Worm (Caenorhabditis elegans): ENCODE results near the gene Y62H9A.14.

The Y62H9A.14 gene

DNA sequence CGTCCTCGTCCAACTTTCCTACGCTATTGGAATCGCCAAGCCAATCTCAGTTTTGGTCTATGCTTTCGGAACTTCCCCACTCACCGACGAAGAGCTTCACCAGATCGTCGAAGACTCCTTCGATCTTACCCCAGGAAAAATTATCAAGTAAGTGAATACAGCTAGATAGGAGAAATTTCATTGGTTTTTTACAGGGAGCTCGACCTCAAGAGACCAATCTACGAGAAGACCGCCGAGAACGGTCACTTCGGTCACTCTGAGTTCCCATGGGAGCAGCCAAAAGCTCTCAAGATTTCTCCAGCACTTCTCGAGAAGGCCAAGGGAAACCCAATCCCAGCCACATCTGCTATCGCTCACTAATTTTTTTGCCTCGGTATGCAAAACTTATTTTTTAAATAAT lies 46.0 kb downstream of the Y62H9A.14 start (continued):
- no peak for TF ChIP-seq madf-10 (tag; optimal IDR thresholded peaks at IDR 0.05)
- TF ChIP-seq unc-130 (GFP tag; optimal IDR thresholded peaks at IDR 0.05) = no peak
- no peak for TF ChIP-seq mel-28 (tag; optimal IDR thresholded peaks at IDR 0.05; ENCODE audit: borderline replicate concordance)

DNA sequence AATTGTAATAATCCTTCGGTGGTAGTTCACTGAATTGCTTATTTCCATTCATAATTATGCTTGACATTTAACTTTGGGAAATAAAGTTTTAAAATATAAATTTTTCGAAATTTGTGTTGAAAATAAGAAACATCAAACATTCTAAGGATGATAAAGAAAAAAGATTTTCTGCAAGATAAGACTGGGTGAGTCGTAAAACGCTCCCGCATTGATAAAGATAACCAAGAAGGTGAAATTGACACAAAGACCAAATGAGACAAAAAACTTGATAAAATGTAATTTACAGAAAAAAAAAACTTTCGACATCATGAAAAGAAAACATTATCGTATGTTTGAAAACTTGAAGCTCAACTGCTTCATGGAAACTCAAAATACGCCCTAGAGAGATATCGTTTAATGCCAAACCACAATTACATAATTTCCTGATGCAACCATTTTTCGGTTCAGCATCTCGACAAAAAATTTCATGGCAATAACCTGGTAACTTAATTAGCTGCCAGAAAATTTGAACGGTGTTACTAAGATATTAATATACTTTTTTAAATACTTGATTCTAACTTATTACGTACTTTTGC lies 47.1 kb downstream of the Y62H9A.14 start:
- TF ChIP-seq C06A6.2 (GFP tag; conservative IDR thresholded peaks at IDR 0.05) (no peak; the same call in 1 of the 2 replicates), ama-1 (optimal IDR thresholded peaks at IDR 0.05) (no peak), ama-1 (GFP tag; optimal IDR thresholded peaks at IDR 0.05) (no peak), egl-18 (GFP tag; IDR thresholded peaks at IDR 0.05) (no peak), Y53G8AR.9 (GFP tag; conservative IDR thresholded peaks at IDR 0.05) (peak; percentile 52; the same call in 1 of the 2 replicates), ztf-26 (tag; optimal IDR thresholded peaks at IDR 0.05) (peak; percentile 46), K11D2.4 (GFP tag; IDR thresholded peaks at IDR 0.05) (0 out of 2 replicates have a peak, but pooled peaks have one; percentile 24), tbp1 (GFP tag; optimal IDR thresholded peaks at IDR 0.05) (no peak), repo-1 (tag; optimal IDR thresholded peaks at IDR 0.05) (peak; percentile 2), nhr-80 (tag; optimal IDR thresholded peaks at IDR 0.05) (peak; percentile 59), ceh-100 (GFP tag; IDR thresholded peaks at IDR 0.05) (peak; percentile 12; the same call in 1 of the 2 replicates), nfya-2 (GFP tag; IDR thresholded peaks at IDR 0.05) (no peak), snpc-3.4 (tag; optimal IDR thresholded peaks at IDR 0.05) (no peak), rcor-1 (GFP tag; IDR thresholded peaks at IDR 0.05) (peak; percentile 7; the same call in 1 of the 2 replicates), ceh-91 (GFP tag; IDR thresholded peaks at IDR 0.05) (no peak), hlh-26 (GFP tag; conservative IDR thresholded peaks at IDR 0.05) (no peak), F33H1.4 (GFP tag; IDR thresholded peaks at IDR 0.05) (no peak), B0336.3 (GFP tag; IDR thresholded peaks at IDR 0.05) (peak; percentile 13; the same call in 1 of the 2 replicates), ceh-79 (tag; optimal IDR thresholded peaks at IDR 0.05) (no peak), ekl-4 (GFP tag; IDR thresholded peaks at IDR 0.05) (no peak; the same call in 1 of the 2 replicates), unc-130 (GFP tag; optimal IDR thresholded peaks at IDR 0.05) (no peak), B0261.1 (tag; optimal IDR thresholded peaks at IDR 0.05) (peak; percentile 2), nfyb-1 (GFP tag; IDR thresholded peaks at IDR 0.05) (0 out of 2 replicates have a peak, but pooled peaks have one; percentile 16), ztf-22 (GFP tag; optimal IDR thresholded peaks at IDR 0.05) (no peak), akir-1 (GFP tag; optimal IDR thresholded peaks at IDR 0.05) (no peak), sdz-38 (tag; optimal IDR thresholded peaks at IDR 0.05) (no peak), T26A5.8 (tag; optimal IDR thresholded peaks at IDR 0.05) (peak; percentile 11), ztf-3 (GFP tag; optimal IDR thresholded peaks at IDR 0.05) (no peak), hrde-1 (tag; optimal IDR thresholded peaks at IDR 0.05; ENCODE audit: borderline replicate concordance) (no peak), rpc-1 (optimal IDR thresholded peaks at IDR 0.05) (no peak), rpc-1 (tag; optimal IDR thresholded peaks at IDR 0.05) (no peak), Y56A3A.18 (GFP tag; IDR thresholded peaks at IDR 0.05) (peak; percentile 56), F10E7.11 (tag; optimal IDR thresholded peaks at IDR 0.05) (no peak), cebp-1 (GFP tag; IDR thresholded peaks at IDR 0.05) (no peak), cebp-1 (tag; optimal IDR thresholded peaks at IDR 0.05) (peak; percentile 30), T07F8.4 (tag; optimal IDR thresholded peaks at IDR 0.05) (no peak), K12H6.12 (tag; optimal IDR thresholded peaks at IDR 0.05) (no peak), snpc-4 (GFP tag; optimal IDR thresholded peaks at IDR 0.05) (no peak), snpc-4 (tag; optimal IDR thresholded peaks at IDR 0.05) (no peak), zim-3 (tag; optimal IDR thresholded peaks at IDR 0.05) (no peak), lir-1 (GFP tag; conservative IDR thresholded peaks at IDR 0.05) (no peak), gei-17 (GFP tag; optimal IDR thresholded peaks at IDR 0.05) (no peak), ZK185.1 (tag; optimal IDR thresholded peaks at IDR 0.05; ENCODE audit: poor library complexity, severe bottlenecking) (no peak), dpl-1 (GFP tag; optimal IDR thresholded peaks at IDR 0.05) (no peak), bed-1 (GFP tag; IDR thresholded peaks at IDR 0.05) (no peak), pha-4 (tag; optimal IDR thresholded peaks at IDR 0.05) (no peak)

All from whole organism, young adult.